Fruit fly (Drosophila melanogaster) whole organism: ENCODE results near the gene sau.

Experiments
- Dll ChIP-seq: fragments of >200 bp; optimal IDR thresholded peaks from 2 replicates; lab custom pipeline; 2017
- psq ChIP-seq: fragments of >200 bp; optimal IDR thresholded peaks from 2 replicates; lab custom pipeline; 2017

DNA sequence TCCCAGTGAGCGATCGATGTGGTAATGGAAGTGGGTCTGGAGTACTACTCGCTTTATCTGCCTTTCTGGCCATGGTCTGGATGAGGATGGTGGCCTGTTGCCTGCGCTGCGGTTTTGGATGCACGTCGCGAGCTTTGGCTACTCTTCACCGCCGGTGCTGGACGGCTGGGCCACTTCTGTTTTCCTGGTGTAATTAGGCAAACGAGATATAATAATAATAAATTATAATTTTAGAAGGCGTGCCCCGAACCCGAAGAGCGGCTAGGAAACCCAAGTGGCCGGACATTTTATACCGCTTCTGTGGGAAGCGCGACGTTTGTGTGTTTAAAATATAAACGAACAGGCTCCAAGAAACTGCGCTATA lies 26.7 kb upstream of the sau start:
- TF ChIP-seq psq (lab: Kevin White, UChicago) (no peak), Dll (lab: Kevin White, UChicago) (no peak)
